Fruit fly (Drosophila melanogaster) whole organism, embryonic: Measurements from ENCODE around the gene CG14252.

Experiments
- Aef1 ChIP-seq: fragments of 200-800 bp; sonication (Bioruptor generic); IDR thresholded peaks from 3 replicates; pipeline ENCODE4 v1.3.6; 2022; ENCODE audit warnings: missing biosample characterization, missing genetic modification characterization
- Bdp1 ChIP-seq: fragments of 200-800 bp; sonication (Bioruptor generic); optimal IDR thresholded peaks from 3 replicates; lab custom pipeline; 2016; ENCODE audit warnings: missing biosample characterization, missing genetic modification characterization
- CG10543 ChIP-seq: fragments of 200-800 bp; sonication (Bioruptor generic); optimal IDR thresholded peaks from 3 replicates; lab custom pipeline; 2017; ENCODE audit warnings: missing biosample characterization, mild to moderate bottlenecking, missing genetic modification characterization, moderate library complexity
- CG10654 ChIP-seq: fragments of 200-800 bp; sonication (Bioruptor generic); optimal IDR thresholded peaks from 2 replicates; lab custom pipeline; 2016; ENCODE audit warnings: missing biosample characterization, missing genetic modification characterization
- CG11398 ChIP-seq: fragments of 200-800 bp; sonication (Bioruptor generic); optimal IDR thresholded peaks from 2 replicates; lab custom pipeline; 2016; ENCODE audit warnings: missing biosample characterization, missing genetic modification characterization
- CG11456 ChIP-seq: fragments of 200-800 bp; sonication (Bioruptor generic); IDR thresholded peaks from 3 replicates; pipeline ENCODE4 v1.3.6; 2022; ENCODE audit warnings: missing biosample characterization, missing genetic modification characterization
- CG11696 ChIP-seq: fragments of 200-800 bp; sonication (Bioruptor generic); IDR thresholded peaks from 2 replicates; pipeline ENCODE4 v1.3.6; 2022; ENCODE audit warnings: missing biosample characterization, missing genetic modification characterization
- CG13287 ChIP-seq: fragments of 200-800 bp; sonication (Bioruptor generic); IDR thresholded peaks from 2 replicates; pipeline ENCODE4 v1.3.6; 2022; ENCODE audit warnings: missing biosample characterization, missing genetic modification characterization; ENCODE audit not compliant: partially characterized antibody
- CG13624 ChIP-seq: fragments of 200-800 bp; sonication (Bioruptor generic); optimal IDR thresholded peaks from 2 replicates; lab custom pipeline; 2016; ENCODE audit warnings: missing biosample characterization, missing genetic modification characterization
- CG14014 ChIP-seq: fragments of 200-800 bp; sonication (Bioruptor generic); IDR thresholded peaks from 2 replicates; pipeline ENCODE4 v1.3.6; 2022; ENCODE audit warnings: missing biosample characterization, missing genetic modification characterization
- CG17612 ChIP-seq: fragments of 200-800 bp; sonication (Bioruptor generic); IDR thresholded peaks from 2 replicates; pipeline ENCODE4 v1.3.6; 2022; ENCODE audit warnings: missing biosample characterization, missing genetic modification characterization
- CG17912 ChIP-seq: fragments of 200-800 bp; sonication (Bioruptor generic); optimal IDR thresholded peaks from 2 replicates; lab custom pipeline; 2018; ENCODE audit warnings: missing biosample characterization, mild to moderate bottlenecking, missing genetic modification characterization
- CG1792 ChIP-seq: fragments of 200-800 bp; sonication (Bioruptor generic); optimal IDR thresholded peaks from 2 replicates; lab custom pipeline; 2016; ENCODE audit warnings: missing biosample characterization, missing genetic modification characterization
- CG2889 ChIP-seq: fragments of 200-800 bp; sonication (Bioruptor generic); IDR thresholded peaks from 3 replicates; pipeline ENCODE4 v1.3.6; 2022; ENCODE audit warnings: missing biosample characterization, missing genetic modification characterization
- CG32772 ChIP-seq: fragments of 200-800 bp; sonication (Bioruptor generic); IDR thresholded peaks from 2 replicates; pipeline ENCODE4 v1.3.6; 2022; ENCODE audit warnings: missing biosample characterization, missing genetic modification characterization
- CG3726 ChIP-seq: fragments of 200-800 bp; sonication (Bioruptor generic); IDR thresholded peaks from 3 replicates; pipeline ENCODE4, ENCODE4 v1.3.6; 2022; ENCODE audit warnings: missing biosample characterization, missing genetic modification characterization
- CG6689 ChIP-seq: fragments of 200-800 bp; sonication (Bioruptor generic); IDR thresholded peaks from 2 replicates; pipeline ENCODE4 v1.3.6; 2022; ENCODE audit warnings: missing biosample characterization, missing genetic modification characterization
- CG7963 ChIP-seq: fragments of 200-800 bp; sonication (Bioruptor generic); IDR thresholded peaks from 3 replicates; pipeline ENCODE4 v1.3.6; 2022; ENCODE audit warnings: missing biosample characterization, missing genetic modification characterization; ENCODE audit not compliant: partially characterized antibody
- CG8924 ChIP-seq: fragments of 200-800 bp; optimal IDR thresholded peaks from 3 replicates; lab custom pipeline; 2019; ENCODE audit warnings: missing biosample characterization, mild to moderate bottlenecking, missing genetic modification characterization, moderate library complexity
- Camta ChIP-seq: fragments of 200-800 bp; sonication (Bioruptor generic); optimal IDR thresholded peaks from 2 replicates; lab custom pipeline; 2016; ENCODE audit warnings: missing biosample characterization, missing genetic modification characterization
- Doc3 ChIP-seq: fragments of 200-800 bp; sonication (Bioruptor generic); IDR thresholded peaks from 3 replicates; pipeline ENCODE4 v1.3.6; 2022; ENCODE audit warnings: missing biosample characterization, missing genetic modification characterization; ENCODE audit not compliant: partially characterized antibody
- Dp ChIP-seq: fragments of 200-800 bp; sonication (Bioruptor generic); optimal IDR thresholded peaks from 2 replicates; lab custom pipeline; 2018; ENCODE audit warnings: missing biosample characterization, mild to moderate bottlenecking, missing genetic modification characterization, moderate library complexity
- Gsc ChIP-seq: fragments of 200-800 bp; sonication (Bioruptor generic); IDR thresholded peaks from 2 replicates; pipeline ENCODE4 v1.3.6; 2022; ENCODE audit warnings: missing biosample characterization, missing genetic modification characterization
- Hr3 ChIP-seq: fragments of 200-800 bp; sonication (Bioruptor generic); optimal IDR thresholded peaks from 3 replicates; lab custom pipeline; 2016; ENCODE audit warnings: missing biosample characterization, missing genetic modification characterization
- Jarid2 ChIP-seq: fragments of 200-800 bp; sonication (Bioruptor generic); optimal IDR thresholded peaks from 3 replicates; lab custom pipeline; 2017; ENCODE audit warnings: mild to moderate bottlenecking, missing biosample characterization, missing genetic modification reagents, missing genetic modification characterization
- Lim3 ChIP-seq: fragments of 200-800 bp; sonication (Bioruptor generic); IDR thresholded peaks from 2 replicates; pipeline ENCODE4 v1.3.6; 2022; ENCODE audit warnings: missing biosample characterization, missing genetic modification characterization
- Med ChIP-seq: fragments of 200-800 bp; sonication (Bioruptor generic); peaks from one replicate; lab custom pipeline; 2016; ENCODE audit warnings: missing biosample characterization, missing genetic modification characterization, mild to moderate bottlenecking, inconsistent platforms, moderate library complexity
- Mrtf ChIP-seq: fragments of 200-800 bp; sonication (Bioruptor generic); IDR thresholded peaks from 3 replicates; pipeline ENCODE4 v1.3.6; 2022; ENCODE audit warnings: missing biosample characterization, missing genetic modification characterization
- Oli ChIP-seq: fragments of 200-800 bp; sonication (Bioruptor generic); optimal IDR thresholded peaks from 2 replicates; lab custom pipeline; 2018; ENCODE audit warnings: missing biosample characterization, mild to moderate bottlenecking, missing genetic modification characterization, moderate library complexity
- Poxn ChIP-seq: fragments of 200-800 bp; sonication (Bioruptor generic); IDR thresholded peaks from 2 replicates; pipeline ENCODE4 v1.3.6; 2022; ENCODE audit warnings: missing biosample characterization, missing genetic modification characterization
- Sox100B ChIP-seq: fragments of 200-800 bp; sonication (Bioruptor generic); optimal IDR thresholded peaks from 3 replicates; lab custom pipeline; 2018; ENCODE audit warnings: missing biosample characterization, mild to moderate bottlenecking, missing genetic modification characterization
- Tbp ChIP-seq: fragments of >200 bp; optimal IDR thresholded peaks from 2 replicates; lab custom pipeline; 2018; ENCODE audit warnings: missing biosample characterization, missing genetic modification characterization
- Xbp1 ChIP-seq: fragments of 200-800 bp; sonication (Bioruptor generic); optimal IDR thresholded peaks from 3 replicates; lab custom pipeline; 2016; ENCODE audit warnings: missing biosample characterization, mild to moderate bottlenecking, missing genetic modification characterization
- bigmax ChIP-seq: fragments of 200-800 bp; sonication (Bioruptor generic); optimal IDR thresholded peaks from 2 replicates; lab custom pipeline; 2018; ENCODE audit warnings: missing biosample characterization, mild to moderate bottlenecking, missing genetic modification characterization
- bsh ChIP-seq, 2 experiments: fragments of 200-800 bp; sonication (Bioruptor generic); optimal IDR thresholded peaks; 2 replicates each; lab custom pipeline; 2017 to 2018; ENCODE audit warnings: mild to moderate bottlenecking in 2 of 2, missing biosample characterization in 2 of 2, missing genetic modification characterization in 2 of 2, moderate library complexity in 1 of 2
- btn ChIP-seq: fragments of 200-800 bp; sonication (Bioruptor generic); optimal IDR thresholded peaks from 2 replicates; lab custom pipeline; 2016; ENCODE audit warnings: missing biosample characterization, missing genetic modification characterization
- chn ChIP-seq: fragments of 200-800 bp; sonication (Bioruptor generic); optimal IDR thresholded peaks from 2 replicates; lab custom pipeline; 2016; ENCODE audit warnings: missing biosample characterization, missing genetic modification characterization
- disco-r ChIP-seq: fragments of 200-800 bp; sonication (Bioruptor generic); optimal IDR thresholded peaks from 2 replicates; lab custom pipeline; 2016; ENCODE audit warnings: missing biosample characterization, missing genetic modification characterization
- dm ChIP-seq: fragments of 200-800 bp; sonication (Bioruptor generic); optimal IDR thresholded peaks from 3 replicates; lab custom pipeline; 2016; ENCODE audit warnings: missing biosample characterization, missing genetic modification characterization
- fd3F ChIP-seq: fragments of 200-800 bp; sonication (Bioruptor generic); optimal IDR thresholded peaks from 2 replicates; lab custom pipeline; 2018; ENCODE audit warnings: missing biosample characterization, mild to moderate bottlenecking, missing genetic modification characterization, moderate library complexity
- fd96Cb ChIP-seq: fragments of 200-800 bp; sonication (Bioruptor generic); optimal IDR thresholded peaks from 2 replicates; lab custom pipeline; 2018; ENCODE audit warnings: missing biosample characterization, mild to moderate bottlenecking, missing genetic modification characterization, moderate library complexity
- fu2 ChIP-seq: fragments of 200-800 bp; sonication (Bioruptor generic); optimal IDR thresholded peaks from 2 replicates; lab custom pipeline; 2016; ENCODE audit warnings: missing biosample characterization, missing genetic modification characterization
- hb ChIP-seq: fragments of 200-800 bp; sonication (Bioruptor generic); IDR thresholded peaks from 3 replicates; pipeline ENCODE4 v1.3.6; 2022; ENCODE audit warnings: missing biosample characterization, missing genetic modification characterization; ENCODE audit not compliant: partially characterized antibody
- knrl ChIP-seq: fragments of 200-800 bp; sonication (Bioruptor generic); IDR thresholded peaks from 3 replicates; pipeline ENCODE4 v1.3.6; 2022; ENCODE audit warnings: missing biosample characterization, missing genetic modification characterization; ENCODE audit not compliant: partially characterized antibody
- luna ChIP-seq: fragments of 200-800 bp; sonication (Bioruptor generic); optimal IDR thresholded peaks from 2 replicates; lab custom pipeline; 2016; ENCODE audit warnings: missing biosample characterization, missing genetic modification characterization
- nau ChIP-seq: fragments of 200-800 bp; sonication (Bioruptor generic); optimal IDR thresholded peaks from 3 replicates; lab custom pipeline; 2017; ENCODE audit warnings: missing biosample characterization, mild to moderate bottlenecking, missing genetic modification characterization, missing genetic modification reagents
- nmo ChIP-seq: fragments of 200-800 bp; sonication (Bioruptor generic); optimal IDR thresholded peaks from 2 replicates; lab custom pipeline; 2018; ENCODE audit warnings: missing biosample characterization, mild to moderate bottlenecking, missing genetic modification characterization, moderate library complexity
- slp2 ChIP-seq: fragments of 200-800 bp; sonication (Bioruptor generic); optimal IDR thresholded peaks from 2 replicates; lab custom pipeline; 2016; ENCODE audit warnings: missing biosample characterization, missing genetic modification characterization
- tin ChIP-seq: fragments of 200-800 bp; sonication (Bioruptor generic); optimal IDR thresholded peaks from 3 replicates; lab custom pipeline; 2016; ENCODE audit warnings: missing biosample characterization, missing genetic modification characterization
- toy ChIP-seq: fragments of 200-800 bp; sonication (Bioruptor generic); IDR thresholded peaks from 2 replicates; pipeline ENCODE4 v1.3.6; 2022; ENCODE audit warnings: missing biosample characterization, missing genetic modification characterization
- usp ChIP-seq: fragments of >200 bp; optimal IDR thresholded peaks from 2 replicates; lab custom pipeline; 2017; ENCODE audit warnings: missing biosample characterization, missing genetic modification characterization
- zen ChIP-seq: fragments of 200-800 bp; sonication (Bioruptor generic); optimal IDR thresholded peaks from 3 replicates; lab custom pipeline; 2018; ENCODE audit warnings: missing biosample characterization, mild to moderate bottlenecking, missing genetic modification characterization, moderate library complexity

CG14252 gene

dm6 chr3R:26928424-26928823 lies 16.9 kb upstream of the CG14252 start (continued):
- TF ChIP-seq disco-r (no peak), Doc3 (no peak), Med (GFP tag; lab: Kevin White, UChicago) (no peak), knrl (GFP tag; lab: Robert Waterston, UW) (no peak), CG1792 (GFP tag; lab: Kevin White, UChicago) (no peak), CG13287 (GFP tag; lab: Robert Waterston, UW) (no peak), bigmax (no peak), fd3F (peak; percentile 61), CG11696 (GFP tag; lab: Robert Waterston, UW) (no peak), hb (GFP tag; lab: Robert Waterston, UW) (no peak), btn (GFP tag; lab: Kevin White, UChicago) (no peak), Tbp (GFP tag; lab: Kevin White, UChicago) (no peak), toy (GFP tag; lab: Robert Waterston, UW) (no peak), CG13624 (GFP tag; lab: Kevin White, UChicago) (no peak), CG10543 (GFP tag; lab: Kevin White, UChicago) (no peak), Sox100B (GFP tag; lab: Kevin White, UChicago) (peak; percentile 30), slp2 (GFP tag; lab: Kevin White, UChicago) (no peak), Hr3 (peak; percentile 15), Lim3 (GFP tag; lab: Robert Waterston, UW) (no peak), chn (GFP tag; lab: Kevin White, UChicago) (no peak), luna (GFP tag; lab: Kevin White, UChicago) (no peak), tin (GFP tag; lab: Kevin White, UChicago) (no peak), Mrtf (GFP tag; lab: Robert Waterston, UW) (0 out of 3 replicates have a peak, but pooled peaks have one; percentile 51), CG2889 (no peak), Jarid2 (GFP tag; lab: Kevin White, UChicago) (no peak), nau (no peak), Aef1 (GFP tag; lab: Robert Waterston, UW) (no peak), CG11456 (no peak), usp (GFP tag; lab: Kevin White, UChicago) (no peak), Xbp1 (peak; percentile 60), CG32772 (no peak), fu2 (no peak), fd96Cb (tag; lab: Kevin White, UChicago) (peak; percentile 72), bsh (GFP tag; optimal IDR thresholded peaks at IDR 0.05; lab: Kevin White, UChicago) (peak; percentile 77 to 79), Poxn (GFP tag; lab: Robert Waterston, UW) (no peak), nmo (GFP tag; lab: Kevin White, UChicago) (peak; percentile 53), CG6689 (GFP tag; lab: Robert Waterston, UW) (no peak), CG14014 (GFP tag; lab: Robert Waterston, UW) (no peak), CG17612 (GFP tag; lab: Robert Waterston, UW) (no peak), CG11398 (GFP tag; lab: Kevin White, UChicago) (no peak), CG3726 (GFP tag; lab: Robert Waterston, UW) (no peak), dm (GFP tag; lab: Kevin White, UChicago) (no peak), Oli (tag; lab: Kevin White, UChicago) (peak; percentile 80), zen (tag; lab: Kevin White, UChicago) (no peak), Gsc (GFP tag; lab: Robert Waterston, UW) (no peak), Camta (no peak), CG8924 (tag; lab: Kevin White, UChicago) (peak; percentile 58), Dp (GFP tag; lab: Kevin White, UChicago) (no peak), CG7963 (GFP tag; lab: Robert Waterston, UW) (no peak), Bdp1 (GFP tag; lab: Kevin White, UChicago) (no peak), CG17912 (no peak), CG10654 (peak; percentile 29)
